Worm (Caenorhabditis elegans): ENCODE measurements around the gene clec-26.

- TF ChIP-seq ets-7 (tag; optimal IDR thresholded peaks at IDR 0.05): no peak
- TF ChIP-seq tbx-11 (GFP tag; IDR thresholded peaks at IDR 0.05): no peak
- no peak for TF ChIP-seq tra-4 (tag; optimal IDR thresholded peaks at IDR 0.05)
- TF ChIP-seq ceh-36 (tag; optimal IDR thresholded peaks at IDR 0.05): no peak
- no peak for TF ChIP-seq ceh-13 (GFP tag; optimal IDR thresholded peaks at IDR 0.05)
- no peak for TF ChIP-seq ama-1 (optimal IDR thresholded peaks at IDR 0.05)
Observed at ce11 chrV:16811841-16812240, 36.6 kb upstream of the clec-26 start.

All from whole organism, early embryonic.